Worm (Caenorhabditis elegans) whole organism, early embryonic: Measurements from ENCODE around the gene mbk-2.
A peak's percentile ranks its signal among the peaks of the same experiment; 100 is the strongest.

Source experiments
- B0310.2 ChIP-seq: sonication (generic microtip); optimal IDR thresholded peaks from 2 replicates; lab custom pipeline; 2016; ENCODE audit warnings: mild to moderate bottlenecking, missing genetic modification characterization, missing compliant biosample characterization
- F13C5.2 ChIP-seq: sonication (generic microtip); optimal IDR thresholded peaks from 2 replicates; lab custom pipeline; 2017; ENCODE audit warnings: mild to moderate bottlenecking, missing genetic modification characterization, inconsistent platforms, missing compliant biosample characterization
- aly-1 ChIP-seq: sonication (generic microtip); optimal IDR thresholded peaks from 2 replicates; lab custom pipeline; 2016; ENCODE audit warnings: missing genetic modification characterization, missing compliant biosample characterization
- ama-1 ChIP-seq: fragments of 150-350 bp; optimal IDR thresholded peaks from 2 replicates; lab custom pipeline; 2014
- ceh-13 ChIP-seq: fragments of 200-800 bp; sonication (Bioruptor generic); optimal IDR thresholded peaks from 2 replicates; lab custom pipeline; 2018; ENCODE audit warnings: mild to moderate bottlenecking, missing genetic modification characterization, missing compliant biosample characterization
- ceh-36 ChIP-seq: sonication (generic microtip); optimal IDR thresholded peaks from 2 replicates; lab custom pipeline; 2016; ENCODE audit warnings: missing genetic modification characterization, inconsistent platforms, missing compliant biosample characterization
- ets-7 ChIP-seq: sonication (generic microtip); optimal IDR thresholded peaks from 2 replicates; lab custom pipeline; 2016; ENCODE audit warnings: missing genotype, missing genetic modification characterization, missing compliant biosample characterization
- flt-1 ChIP-seq: fragments of 200-800 bp; sonication (Bioruptor generic); IDR thresholded peaks from 2 replicates; pipeline ENCODE4 v1.3.6; 2022; ENCODE audit warnings: missing genetic modification characterization, missing compliant biosample characterization
- hmbx-1 ChIP-seq: sonication (generic microtip); optimal IDR thresholded peaks from 2 replicates; lab custom pipeline; 2016; ENCODE audit warnings: mild to moderate bottlenecking, missing genetic modification characterization, missing compliant biosample characterization
- hmg-4 ChIP-seq: fragments of 200-800 bp; sonication (Bioruptor generic); optimal IDR thresholded peaks from 2 replicates; lab custom pipeline; 2018; ENCODE audit warnings: mild to moderate bottlenecking, missing genetic modification characterization, missing compliant biosample characterization
- hnd-1 ChIP-seq: sonication (generic microtip); optimal IDR thresholded peaks from 2 replicates; lab custom pipeline; 2016; ENCODE audit warnings: missing genetic modification characterization, missing compliant biosample characterization
- pes-1 ChIP-seq: fragments of 200-800 bp; sonication (Bioruptor generic); IDR thresholded peaks from 2 replicates; pipeline ENCODE4 v1.3.6; 2022; ENCODE audit warnings: missing genetic modification reagents, missing genetic modification characterization, missing compliant biosample characterization
- scrt-1 ChIP-seq: fragments of 200-800 bp; sonication (Bioruptor generic); IDR thresholded peaks from 2 replicates; pipeline ENCODE4 v1.3.6; 2022; ENCODE audit warnings: missing genetic modification characterization, missing compliant biosample characterization
- sea-1 ChIP-seq: fragments of 200-800 bp; sonication (Bioruptor generic); conservative IDR thresholded peaks from 2 replicates; pipeline ENCODE4 v1.3.6; 2022; ENCODE audit warnings: missing genetic modification characterization, missing compliant biosample characterization
- tbx-11 ChIP-seq: fragments of 200-800 bp; sonication (Bioruptor generic); IDR thresholded peaks from 2 replicates; pipeline ENCODE4 v1.3.6; 2022; ENCODE audit warnings: missing genetic modification characterization, missing compliant biosample characterization
- tbx-37 ChIP-seq: fragments of 200-800 bp; sonication (Bioruptor generic); conservative IDR thresholded peaks from 2 replicates; pipeline ENCODE4 v1.3.6; 2022; ENCODE audit warnings: missing genetic modification reagents, missing genetic modification characterization, missing compliant biosample characterization
- tra-4 ChIP-seq: sonication (generic microtip); optimal IDR thresholded peaks from 2 replicates; lab custom pipeline; 2017; ENCODE audit warnings: missing genetic modification characterization, missing compliant biosample characterization

The mbk-2 gene

DNA sequence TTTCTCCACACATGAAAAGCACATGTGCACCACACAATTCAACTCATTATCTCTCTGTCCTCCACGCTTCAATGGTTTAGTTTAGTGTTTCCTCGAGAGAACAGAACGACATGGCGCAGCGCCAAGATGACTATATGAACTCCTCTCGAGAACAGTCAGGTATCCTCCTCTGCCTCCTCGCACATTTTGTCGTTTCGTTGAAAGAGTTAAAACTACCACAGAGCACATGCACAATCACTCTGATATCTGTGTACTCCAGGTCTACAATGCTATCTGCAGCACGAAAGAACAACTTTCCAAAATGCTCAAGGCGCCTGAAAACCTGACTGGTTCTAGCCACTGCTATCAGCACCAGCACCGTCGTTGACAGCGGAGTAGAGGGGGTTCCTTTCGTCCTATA, 17.8 kb downstream of the mbk-2 start:
- TF ChIP-seq hnd-1 (no peak), F13C5.2 (tag; lab: Kevin White, UChicago) (no peak), scrt-1 (GFP tag; lab: Robert Waterston, UW) (no peak), ama-1 (no peak), aly-1 (tag; lab: Kevin White, UChicago) (no peak), tra-4 (no peak), ceh-36 (tag; lab: Kevin White, UChicago) (no peak), pes-1 (GFP tag; lab: Robert Waterston, UW) (no peak), ceh-13 (GFP tag; lab: Kevin White, UChicago) (no peak), sea-1 (GFP tag; lab: Robert Waterston, UW) (no peak), flt-1 (no peak), tbx-37 (no peak), hmg-4 (GFP tag; lab: Kevin White, UChicago) (no peak), B0310.2 (tag; lab: Kevin White, UChicago) (no peak), tbx-11 (GFP tag; lab: Robert Waterston, UW) (no peak), hmbx-1 (tag; lab: Kevin White, UChicago) (no peak)

DNA sequence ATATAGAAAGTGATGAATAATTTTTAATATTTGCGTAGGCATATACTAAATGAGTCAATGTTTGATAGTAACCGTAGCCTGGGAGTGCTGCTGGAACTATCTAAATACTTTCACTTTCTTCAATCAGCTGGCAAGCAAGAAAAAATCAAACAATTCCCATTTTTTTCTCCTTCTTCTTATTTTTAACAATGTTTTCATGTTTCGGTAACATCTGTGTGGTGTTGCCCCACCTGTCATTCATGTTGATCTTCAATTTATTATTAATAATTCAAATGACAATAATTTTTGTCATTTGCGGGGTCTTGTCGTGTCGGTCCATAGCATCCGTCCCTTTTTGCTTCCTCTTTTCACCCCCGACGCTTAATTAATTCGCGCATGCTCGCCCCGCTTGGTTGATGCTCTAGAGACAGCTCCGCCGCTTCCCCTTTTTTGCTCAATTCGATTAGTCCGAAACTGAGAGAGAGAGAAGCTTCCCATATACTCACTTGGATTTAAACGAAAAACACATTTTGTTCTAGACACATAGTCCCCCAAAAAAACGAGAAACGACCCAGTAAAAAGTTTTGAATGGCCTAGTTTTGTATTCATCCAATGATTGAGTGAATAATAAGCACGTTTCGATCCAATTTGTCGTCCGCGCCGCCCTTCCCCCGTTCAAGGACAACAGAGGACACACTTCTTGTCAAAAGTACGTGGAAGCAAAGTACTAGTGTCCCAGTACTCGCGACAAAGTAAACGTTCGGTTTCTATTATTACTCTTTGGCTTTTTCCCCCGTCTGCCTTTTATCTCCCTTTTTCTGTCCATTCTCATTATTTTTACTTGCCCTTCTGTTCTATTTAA, 19.1 kb downstream of the mbk-2 start:
- TF ChIP-seq hnd-1 (no peak), aly-1 (tag; lab: Kevin White, UChicago) (no peak), sea-1 (GFP tag; lab: Robert Waterston, UW) (0 out of 2 replicates have a peak, but pooled peaks have one; percentile 18), hmg-4 (GFP tag; lab: Kevin White, UChicago) (peak; percentile 16), hmbx-1 (tag; lab: Kevin White, UChicago) (no peak), F13C5.2 (tag; lab: Kevin White, UChicago) (no peak), B0310.2 (tag; lab: Kevin White, UChicago) (no peak), pes-1 (GFP tag; lab: Robert Waterston, UW) (no peak), scrt-1 (GFP tag; lab: Robert Waterston, UW) (no peak), ceh-13 (GFP tag; lab: Kevin White, UChicago) (no peak), ceh-36 (tag; lab: Kevin White, UChicago) (no peak), flt-1 (no peak), ets-7 (no peak), tra-4 (no peak), ama-1 (no peak), tbx-37 (no peak)

DNA sequence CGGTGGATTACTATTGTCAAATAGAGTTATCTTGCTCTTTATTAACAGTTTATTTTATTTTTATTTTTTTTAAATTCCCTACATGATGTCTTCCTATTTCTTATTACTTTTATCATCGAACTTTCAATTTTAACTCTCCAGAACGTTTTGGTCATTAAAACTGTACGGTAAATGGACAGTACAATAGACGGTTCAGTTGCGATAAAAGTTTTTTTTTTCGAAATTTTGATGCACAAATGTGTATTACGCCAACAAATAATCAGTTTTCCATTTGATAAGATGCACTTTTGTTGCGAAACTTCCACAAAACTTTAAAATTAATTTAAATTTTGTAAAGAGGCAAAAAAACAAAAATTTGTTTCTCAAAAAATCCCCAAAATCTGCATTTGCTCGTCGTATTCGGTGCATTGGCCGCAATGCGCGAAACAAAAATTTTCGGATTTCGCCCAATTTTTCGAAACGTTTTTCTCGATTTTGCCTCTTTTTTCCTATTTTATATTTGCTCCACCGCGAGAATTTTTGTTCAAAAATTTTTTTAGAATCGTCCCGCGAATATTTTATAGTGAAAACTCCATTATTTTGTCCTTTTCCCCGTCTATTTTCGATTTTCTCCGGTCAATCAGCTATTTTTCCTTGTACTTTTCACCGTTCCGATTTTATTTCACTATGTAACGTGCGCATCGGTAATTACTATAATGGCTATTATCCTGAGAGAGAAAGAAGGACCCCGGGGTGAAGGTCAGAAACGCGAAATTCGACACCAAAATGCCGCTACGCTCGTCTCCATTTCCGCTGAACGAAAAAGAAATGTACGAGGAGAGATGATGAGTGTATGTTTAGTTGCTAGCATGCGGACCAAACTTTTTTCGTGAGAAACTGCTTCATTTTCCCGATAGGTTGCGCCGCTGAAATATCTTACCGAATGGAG, 20.1 kb downstream of the mbk-2 start:
- TF ChIP-seq tbx-11 (GFP tag; lab: Robert Waterston, UW) (no peak), ceh-36 (tag; lab: Kevin White, UChicago) (no peak), ceh-13 (GFP tag; lab: Kevin White, UChicago) (no peak), F13C5.2 (tag; lab: Kevin White, UChicago) (no peak), tbx-37 (no peak), hnd-1 (no peak), ama-1 (no peak), ets-7 (no peak), flt-1 (no peak), scrt-1 (GFP tag; lab: Robert Waterston, UW) (no peak), aly-1 (tag; lab: Kevin White, UChicago) (no peak), tra-4 (no peak), sea-1 (GFP tag; lab: Robert Waterston, UW) (no peak), pes-1 (GFP tag; lab: Robert Waterston, UW) (no peak), B0310.2 (tag; lab: Kevin White, UChicago) (no peak), hmbx-1 (tag; lab: Kevin White, UChicago) (no peak), hmg-4 (GFP tag; lab: Kevin White, UChicago) (no peak)

DNA sequence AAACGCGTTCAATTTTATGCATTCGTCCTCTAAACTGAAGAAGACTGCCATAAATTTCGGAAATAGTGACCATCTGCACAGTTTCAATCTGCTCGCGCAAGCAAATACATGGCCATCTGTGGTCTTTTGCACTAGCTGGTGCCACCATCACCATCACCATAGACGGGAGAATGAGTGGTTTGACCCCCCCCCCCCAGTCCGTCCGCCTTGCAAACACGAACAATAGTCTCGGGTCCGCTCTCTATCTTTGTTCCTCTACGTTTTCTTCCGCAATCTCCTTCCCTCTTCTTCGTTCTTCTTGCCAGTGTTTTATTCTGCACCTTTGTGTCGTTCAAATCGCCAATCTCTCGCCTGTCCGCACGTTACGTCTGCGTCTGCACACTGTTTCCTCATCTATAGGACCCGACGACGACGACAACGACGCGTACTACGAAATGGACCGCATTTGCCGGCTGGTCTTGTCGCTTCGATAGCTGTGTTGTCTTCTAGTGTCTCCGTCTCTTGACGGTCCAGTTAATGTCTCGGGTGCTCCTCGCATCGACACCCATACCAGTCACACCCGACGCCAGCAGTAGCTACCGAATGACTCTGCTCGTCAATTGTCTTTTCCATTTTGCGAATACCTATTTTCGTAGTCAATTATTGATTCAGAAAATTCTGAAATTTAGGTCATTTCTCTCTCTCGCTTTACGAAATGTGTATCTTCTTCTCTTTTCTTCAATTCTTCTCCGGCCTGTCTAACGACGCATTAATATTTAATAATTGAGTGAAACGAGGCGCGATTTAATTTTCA, 20.9 kb downstream of the mbk-2 start:
- TF ChIP-seq ets-7: peak; percentile 46
- TF ChIP-seq hmbx-1 (tag; lab: Kevin White, UChicago): no peak
- TF ChIP-seq ama-1: no peak
- no peak for TF ChIP-seq scrt-1 (GFP tag; lab: Robert Waterston, UW)
- no peak for TF ChIP-seq aly-1 (tag; lab: Kevin White, UChicago)
- TF ChIP-seq hmg-4 (GFP tag; lab: Kevin White, UChicago): peak; percentile 91
- TF ChIP-seq sea-1 (GFP tag; lab: Robert Waterston, UW): no peak
- TF ChIP-seq pes-1 (GFP tag; lab: Robert Waterston, UW): 0 out of 2 replicates have a peak, but pooled peaks have one; percentile 19
- peak; percentile 77 for TF ChIP-seq F13C5.2 (tag; lab: Kevin White, UChicago)
- no peak for TF ChIP-seq tbx-11 (GFP tag; lab: Robert Waterston, UW)
- TF ChIP-seq ceh-13 (GFP tag; lab: Kevin White, UChicago): no peak
- TF ChIP-seq tra-4: no peak
- TF ChIP-seq ceh-36 (tag; lab: Kevin White, UChicago): no peak
- TF ChIP-seq B0310.2 (tag; lab: Kevin White, UChicago): no peak
- TF ChIP-seq flt-1: no peak
- no peak for TF ChIP-seq hnd-1
- no peak for TF ChIP-seq tbx-37

DNA sequence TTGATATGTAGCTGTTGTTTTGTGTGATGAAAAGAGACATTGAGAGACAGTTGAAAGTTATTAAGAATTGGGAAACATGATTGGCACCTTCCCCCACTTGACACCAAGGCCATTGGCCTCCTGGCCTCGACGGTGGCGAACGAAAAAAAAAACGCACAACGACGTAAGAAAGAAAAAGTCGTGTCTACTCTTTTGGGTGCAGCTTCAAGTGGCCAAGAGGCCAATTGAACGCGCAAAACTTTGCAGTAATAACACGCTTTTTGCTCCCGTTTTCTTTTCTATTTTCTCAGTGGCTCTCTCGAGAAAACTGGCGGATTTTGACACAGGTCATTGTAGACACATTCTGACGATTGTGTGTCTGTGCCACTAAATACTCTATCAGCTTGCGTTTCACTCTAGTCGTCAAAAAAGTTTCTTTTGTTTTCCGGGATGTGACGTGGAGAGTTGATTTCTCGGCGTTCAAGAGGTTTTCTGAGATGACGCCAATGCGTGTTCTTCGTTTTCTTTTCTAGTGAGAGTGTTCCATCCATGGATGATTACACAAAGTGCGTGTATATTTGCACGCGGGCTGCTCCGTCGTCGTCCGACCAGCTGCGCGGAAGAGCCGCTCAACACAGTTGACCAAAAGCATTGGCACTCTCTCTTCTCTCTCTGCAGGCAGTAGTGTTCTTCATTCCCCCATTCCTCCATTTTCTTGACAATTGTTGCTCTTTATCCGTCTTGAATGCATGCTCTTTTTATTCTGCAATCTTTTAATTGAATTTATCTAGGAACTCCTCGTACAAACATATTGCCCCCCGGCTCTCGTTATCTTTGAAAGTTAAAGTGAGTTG, 21.7 kb downstream of the mbk-2 start:
- TF ChIP-seq B0310.2 (tag; lab: Kevin White, UChicago) (no peak), ceh-36 (tag; lab: Kevin White, UChicago) (no peak), sea-1 (GFP tag; lab: Robert Waterston, UW) (no peak; the same call in 1 of the 2 replicates), hmbx-1 (tag; lab: Kevin White, UChicago) (no peak), tbx-37 (no peak), tbx-11 (GFP tag; lab: Robert Waterston, UW) (no peak), aly-1 (tag; lab: Kevin White, UChicago) (no peak), hmg-4 (GFP tag; lab: Kevin White, UChicago) (peak; percentile 43), F13C5.2 (tag; lab: Kevin White, UChicago) (peak; percentile 12)
